Worm (Caenorhabditis elegans) whole organism, L4/young adult: Measurements from ENCODE around the gene F08F3.4.

Source experiments
- W03F9.2 ChIP-seq: fragments of 150-350 bp; optimal IDR thresholded peaks from 2 replicates; lab custom pipeline; 2014; ENCODE audit warnings: missing biosample characterization, missing genetic modification characterization
- dao-5 ChIP-seq: sonication (generic microtip); optimal IDR thresholded peaks from 2 replicates; lab custom pipeline; 2016; ENCODE audit warnings: missing genotype, missing genetic modification characterization, moderate library complexity, missing compliant biosample characterization

ce11 chrV:5410679-5411078 is at the start of gene F08F3.4:
- TF ChIP-seq dao-5 (tag; lab: Kevin White, UChicago) (no peak), W03F9.2 (tag; lab: Kevin White, UChicago) (no peak)
